Worm (Caenorhabditis elegans) whole organism, L4/young adult: Measurements from ENCODE around the gene F48E8.4.

Experiments used
- W03F9.2 ChIP-seq: fragments of 150-350 bp; optimal IDR thresholded peaks from 2 replicates; lab custom pipeline; 2014; ENCODE audit warnings: missing biosample characterization, missing genetic modification characterization
- dao-5 ChIP-seq: sonication (generic microtip); optimal IDR thresholded peaks from 2 replicates; lab custom pipeline; 2016; ENCODE audit warnings: missing genotype, missing genetic modification characterization, moderate library complexity, missing compliant biosample characterization
- him-1 ChIP-seq: sonication (generic microtip); optimal IDR thresholded peaks from 2 replicates; lab custom pipeline; 2016; ENCODE audit warnings: missing genotype, missing genetic modification reagents, missing genetic modification characterization, missing compliant biosample characterization

The F48E8.4 gene

ce11 chrIII:5503669-5504068 lies 50.3 kb downstream of the F48E8.4 start:
- TF ChIP-seq dao-5 (no peak), him-1 (tag; lab: Kevin White, UChicago) (no peak), W03F9.2 (tag; lab: Kevin White, UChicago) (no peak)

DNA sequence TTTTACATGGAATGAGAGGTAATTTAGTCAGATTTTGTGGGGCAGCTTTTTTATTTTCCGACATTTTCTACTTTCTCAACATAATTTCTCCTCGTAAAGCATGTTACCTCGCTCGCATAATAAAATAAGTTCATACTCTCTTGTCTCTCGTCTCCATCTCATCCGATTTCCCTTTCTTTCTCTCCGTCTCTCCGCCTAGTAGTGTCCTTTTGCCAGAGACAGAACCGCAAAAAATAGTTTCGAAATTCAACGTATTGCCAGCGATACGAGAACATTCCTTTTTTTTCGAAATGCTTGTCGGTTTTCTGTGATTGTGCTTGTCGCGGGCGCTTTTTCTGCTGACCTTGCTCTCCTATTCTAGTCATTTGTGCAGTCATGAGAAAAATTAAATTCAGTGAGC lies 50.8 kb downstream of the F48E8.4 start:
- TF ChIP-seq W03F9.2 (tag; lab: Kevin White, UChicago) = no peak
- no peak for TF ChIP-seq him-1 (tag; lab: Kevin White, UChicago)
- no peak for TF ChIP-seq dao-5

DNA sequence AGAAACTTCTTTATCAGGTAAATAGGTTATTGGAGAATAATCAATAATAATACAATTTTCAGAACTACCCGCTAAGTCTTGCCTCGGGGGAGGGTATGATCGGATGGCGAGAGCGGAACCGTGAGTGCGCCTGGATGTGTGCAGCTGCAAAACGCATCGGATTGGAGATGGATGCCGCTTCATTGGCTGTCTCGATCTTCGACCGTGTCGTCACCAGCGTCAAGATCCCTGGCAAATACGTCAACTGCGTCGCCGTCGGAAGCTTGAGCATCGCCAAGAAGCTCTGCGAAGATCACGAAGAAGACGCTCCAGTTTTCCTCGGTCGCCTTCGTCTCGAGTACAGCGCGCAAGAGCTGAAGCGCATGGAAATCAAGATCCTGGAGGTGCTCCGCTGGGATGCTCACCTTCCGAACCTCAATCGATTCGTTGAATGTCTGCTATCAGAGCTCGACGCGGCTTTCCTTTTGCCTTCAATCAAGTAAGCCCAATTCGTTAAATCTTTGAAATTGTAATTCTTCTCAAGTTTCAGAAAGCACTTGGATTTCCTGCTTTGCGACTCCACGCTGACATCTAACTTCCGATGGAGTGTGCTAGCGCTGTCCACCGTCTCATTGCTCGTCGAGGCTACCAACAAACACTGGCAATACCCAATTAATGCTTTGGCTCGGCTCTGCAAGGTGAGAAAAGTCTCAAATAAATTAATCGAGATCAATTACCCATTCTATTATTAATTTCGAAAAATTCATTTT lies 51.5 kb downstream of the F48E8.4 start:
- TF ChIP-seq dao-5 (no peak), him-1 (tag; lab: Kevin White, UChicago) (no peak), W03F9.2 (tag; lab: Kevin White, UChicago) (no peak)

- no peak for TF ChIP-seq dao-5
- no peak for TF ChIP-seq him-1 (tag; lab: Kevin White, UChicago)
- no peak for TF ChIP-seq W03F9.2 (tag; lab: Kevin White, UChicago)
Observed at ce11 chrIII:5505474-5506022, 52.2 kb downstream of the F48E8.4 start.

ce11 chrIII:5506023-5506597 lies 52.7 kb downstream of the F48E8.4 start:
- TF ChIP-seq dao-5 = no peak
- no peak for TF ChIP-seq W03F9.2 (tag; lab: Kevin White, UChicago)
- peak; percentile 16 for TF ChIP-seq him-1 (tag; lab: Kevin White, UChicago)

ce11 chrIII:5506936-5507335 lies 53.5 kb downstream of the F48E8.4 start:
- no peak for TF ChIP-seq dao-5
- TF ChIP-seq W03F9.2 (tag; lab: Kevin White, UChicago) = no peak
- no peak for TF ChIP-seq him-1 (tag; lab: Kevin White, UChicago)

DNA sequence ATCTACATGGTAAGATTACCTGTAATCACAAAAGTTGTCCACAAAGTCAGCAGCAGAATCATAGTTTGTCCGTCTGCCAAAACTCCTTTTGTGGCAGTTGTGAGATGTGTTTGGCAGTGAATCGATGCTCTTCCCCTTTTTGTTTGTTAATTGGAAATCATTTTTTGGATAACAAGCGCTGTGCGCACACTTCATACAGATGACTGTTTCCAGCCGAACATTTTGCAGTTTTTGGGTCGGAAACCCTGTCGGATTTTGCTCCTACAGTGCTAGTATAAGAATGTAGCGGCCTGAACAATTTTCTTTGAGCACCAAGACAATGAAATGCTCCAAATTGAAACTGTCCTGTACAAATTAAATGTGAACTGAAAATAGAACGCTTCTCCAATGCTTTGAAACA lies 55.3 kb downstream of the F48E8.4 start, which contains the start of gene D1044.7:
TSS of gene D1044.7 (minus strand) at position 101 of the 400 bp plus-strand sequence.
- TF ChIP-seq him-1 (tag; lab: Kevin White, UChicago) (no peak), dao-5 (no peak), W03F9.2 (tag; lab: Kevin White, UChicago) (no peak)
